Fruit fly (Drosophila melanogaster) whole organism, embryonic: Measurements from ENCODE around the gene CG18302.

Source experiments
- Antp ChIP-seq: fragments of 200-800 bp; sonication (Bioruptor generic); optimal IDR thresholded peaks from 3 replicates; lab custom pipeline; 2016; ENCODE audit warnings: missing biosample characterization, missing genetic modification characterization
- CG11398 ChIP-seq: fragments of 200-800 bp; sonication (Bioruptor generic); optimal IDR thresholded peaks from 2 replicates; lab custom pipeline; 2016; ENCODE audit warnings: missing biosample characterization, missing genetic modification characterization
- CG12155 ChIP-seq: fragments of 200-800 bp; sonication (Bioruptor generic); optimal IDR thresholded peaks from 3 replicates; lab custom pipeline; 2016; ENCODE audit warnings: missing biosample characterization, missing genetic modification characterization
- CG12236 ChIP-seq: fragments of 200-800 bp; sonication (Bioruptor generic); optimal IDR thresholded peaks from 2 replicates; lab custom pipeline; 2016; ENCODE audit warnings: missing biosample characterization, missing genetic modification characterization
- CG12391 ChIP-seq: fragments of 200-800 bp; sonication (Bioruptor generic); optimal IDR thresholded peaks from 3 replicates; lab custom pipeline; 2018; ENCODE audit warnings: missing biosample characterization, mild to moderate bottlenecking, missing genetic modification characterization, moderate library complexity
- CG15073 ChIP-seq: fragments of 200-800 bp; sonication (Bioruptor generic); optimal IDR thresholded peaks from 2 replicates; lab custom pipeline; 2016; ENCODE audit warnings: missing biosample characterization, missing genetic modification characterization
- CG15514 ChIP-seq: fragments of 200-800 bp; sonication (Bioruptor generic); optimal IDR thresholded peaks from 3 replicates; lab custom pipeline; 2017; ENCODE audit warnings: missing biosample characterization, missing genetic modification characterization, mild to moderate bottlenecking, moderate library complexity, missing genetic modification reagents
- CG1647 ChIP-seq: fragments of 200-800 bp; sonication (Bioruptor generic); optimal IDR thresholded peaks from 3 replicates; lab custom pipeline; 2016; ENCODE audit warnings: missing biosample characterization, missing genetic modification characterization
- CG18619 ChIP-seq: fragments of 200-800 bp; sonication (Bioruptor generic); optimal IDR thresholded peaks from 3 replicates; lab custom pipeline; 2017; ENCODE audit warnings: missing biosample characterization, mild to moderate bottlenecking, missing genetic modification characterization
- CG2120 ChIP-seq: fragments of 200-800 bp; sonication (Bioruptor generic); optimal IDR thresholded peaks from 3 replicates; lab custom pipeline; 2016; ENCODE audit warnings: missing biosample characterization, missing genetic modification characterization
- CG2712 ChIP-seq: fragments of 200-800 bp; optimal IDR thresholded peaks from 3 replicates; lab custom pipeline; 2019; ENCODE audit warnings: missing biosample characterization, mild to moderate bottlenecking, missing genetic modification characterization, moderate library complexity
- CG33557 ChIP-seq: fragments of 200-800 bp; sonication (Bioruptor generic); optimal IDR thresholded peaks from 2 replicates; lab custom pipeline; 2019; ENCODE audit warnings: missing biosample characterization, mild to moderate bottlenecking, missing genetic modification characterization, moderate library complexity
- CG34422 ChIP-seq: fragments of 200-800 bp; sonication (Bioruptor generic); IDR thresholded peaks from 3 replicates; pipeline ENCODE4 v1.3.6; 2022; ENCODE audit warnings: missing biosample characterization, missing genetic modification characterization
- CG3995 ChIP-seq: fragments of 200-800 bp; sonication (Bioruptor generic); optimal IDR thresholded peaks from 3 replicates; lab custom pipeline; 2016; ENCODE audit warnings: missing biosample characterization, missing genetic modification characterization
- CG4360 ChIP-seq: fragments of 200-800 bp; sonication (Bioruptor generic); IDR thresholded peaks from 2 replicates; pipeline ENCODE4 v1.3.6; 2022; ENCODE audit warnings: missing biosample characterization, missing genetic modification characterization
- CG8281 ChIP-seq: fragments of 200-800 bp; sonication (Bioruptor generic); optimal IDR thresholded peaks from 2 replicates; lab custom pipeline; 2018; ENCODE audit warnings: missing biosample characterization, mild to moderate bottlenecking, missing genetic modification characterization, moderate library complexity
- CG8944 ChIP-seq: fragments of 200-800 bp; sonication (Bioruptor generic); optimal IDR thresholded peaks from 3 replicates; lab custom pipeline; 2016; ENCODE audit warnings: missing biosample characterization, missing genetic modification characterization
- HLH4C ChIP-seq: fragments of 200-800 bp; sonication (Bioruptor generic); IDR thresholded peaks from 3 replicates; pipeline ENCODE4 v1.3.6; 2022; ENCODE audit warnings: missing biosample characterization, missing genetic modification characterization; ENCODE audit not compliant: partially characterized antibody
- HLH54F ChIP-seq: fragments of 200-800 bp; sonication (Bioruptor generic); optimal IDR thresholded peaks from 3 replicates; lab custom pipeline; 2016; ENCODE audit warnings: missing biosample characterization, missing genetic modification characterization
- Med ChIP-seq: fragments of 200-800 bp; sonication (Bioruptor generic); peaks from one replicate; lab custom pipeline; 2016; ENCODE audit warnings: missing biosample characterization, missing genetic modification characterization, mild to moderate bottlenecking, inconsistent platforms, moderate library complexity
- Pdp1 ChIP-seq, 2 experiments: fragments of 200-800 bp; sonication (Bioruptor generic); optimal IDR thresholded peaks; 3 replicates each; lab custom pipeline; 2016; ENCODE audit warnings: missing biosample characterization in 2 of 2, missing genetic modification characterization in 2 of 2, mild to moderate bottlenecking in 1 of 2, moderate library complexity in 1 of 2
- Rfx ChIP-seq: fragments of 200-800 bp; sonication (Bioruptor generic); IDR thresholded peaks from 2 replicates; pipeline ENCODE4 v1.3.6; 2022; ENCODE audit warnings: missing biosample characterization, missing genetic modification characterization
- ac ChIP-seq: fragments of 200-800 bp; sonication (Bioruptor generic); optimal IDR thresholded peaks from 3 replicates; lab custom pipeline; 2017; ENCODE audit warnings: missing biosample characterization, mild to moderate bottlenecking, missing genetic modification characterization
- dmrt11E ChIP-seq: fragments of 200-800 bp; sonication (Bioruptor generic); optimal IDR thresholded peaks from 3 replicates; lab custom pipeline; 2018; ENCODE audit warnings: missing biosample characterization, mild to moderate bottlenecking, missing genetic modification characterization, moderate library complexity
- ewg ChIP-seq: fragments of 200-800 bp; sonication (Bioruptor generic); optimal IDR thresholded peaks from 3 replicates; lab custom pipeline; 2017; ENCODE audit warnings: mild to moderate bottlenecking, missing biosample characterization, missing genetic modification reagents, missing genetic modification characterization
- exex ChIP-seq: fragments of 200-800 bp; sonication (Bioruptor generic); optimal IDR thresholded peaks from 4 replicates; lab custom pipeline; 2018; ENCODE audit warnings: missing biosample characterization, mild to moderate bottlenecking, missing genetic modification characterization, moderate library complexity
- gfzf ChIP-seq: fragments of 200-800 bp; sonication (Bioruptor generic); optimal IDR thresholded peaks from 2 replicates; lab custom pipeline; 2016; ENCODE audit warnings: missing biosample characterization, mild to moderate bottlenecking, missing genetic modification characterization, moderate library complexity
- grn ChIP-seq: fragments of 200-800 bp; sonication (Bioruptor generic); optimal IDR thresholded peaks from 3 replicates; lab custom pipeline; 2017; ENCODE audit warnings: missing biosample characterization, missing genetic modification characterization
- jumu ChIP-seq: fragments of 200-800 bp; sonication (Bioruptor generic); optimal IDR thresholded peaks from 3 replicates; lab custom pipeline; 2016; ENCODE audit warnings: missing biosample characterization, missing genetic modification characterization
- ken ChIP-seq: fragments of 200-800 bp; sonication (Bioruptor generic); IDR thresholded peaks from 3 replicates; pipeline ENCODE4 v1.3.6; 2022; ENCODE audit warnings: missing biosample characterization, missing genetic modification characterization
- lbe ChIP-seq: fragments of 200-800 bp; sonication (Bioruptor generic); optimal IDR thresholded peaks from 2 replicates; lab custom pipeline; 2016; ENCODE audit warnings: missing biosample characterization, mild to moderate bottlenecking, missing genetic modification characterization
- nom ChIP-seq: fragments of 200-800 bp; sonication (Bioruptor generic); optimal IDR thresholded peaks from 2 replicates; lab custom pipeline; 2017; ENCODE audit warnings: missing biosample characterization, missing genetic modification characterization, mild to moderate bottlenecking, moderate library complexity, missing genetic modification reagents
- pfk ChIP-seq: fragments of 200-800 bp; sonication (Bioruptor generic); optimal IDR thresholded peaks from 2 replicates; lab custom pipeline; 2018; ENCODE audit warnings: missing biosample characterization, mild to moderate bottlenecking, missing genetic modification characterization, moderate library complexity
- pnt ChIP-seq: fragments of 200-800 bp; sonication (Bioruptor generic); optimal IDR thresholded peaks from 3 replicates; lab custom pipeline; 2016; ENCODE audit warnings: missing biosample characterization, missing genetic modification characterization
- row ChIP-seq: fragments of 200-800 bp; sonication (Bioruptor generic); IDR thresholded peaks from 3 replicates; pipeline ENCODE4 v1.3.6; 2022; ENCODE audit warnings: missing biosample characterization, missing genetic modification characterization
- sob ChIP-seq: fragments of 200-800 bp; sonication (Bioruptor generic); IDR thresholded peaks from 2 replicates; pipeline ENCODE4 v1.3.6; 2022; ENCODE audit warnings: missing biosample characterization, missing genetic modification characterization
- sqz ChIP-seq: fragments of 200-800 bp; sonication (Bioruptor generic); optimal IDR thresholded peaks from 3 replicates; lab custom pipeline; 2018; ENCODE audit warnings: missing biosample characterization, mild to moderate bottlenecking, missing genetic modification characterization
- zfh1 ChIP-seq: fragments of 200-800 bp; sonication (Bioruptor generic); IDR thresholded peaks from 3 replicates; pipeline ENCODE4 v1.3.6; 2022; ENCODE audit warnings: missing biosample characterization, missing genetic modification characterization

The CG18302 gene

dm6 chr2L:10506557-10507252 is 27.4 kb upstream of the CG18302 start, which contains the start of the genes Myo31DF and CG6094 (continued):
- TF ChIP-seq CG4360 (GFP tag; lab: Robert Waterston, UW): peak; percentile 10; the same call in 1 of the 2 replicates
- TF ChIP-seq gfzf (GFP tag; lab: Kevin White, UChicago): peak; percentile 97
- peak; percentile 88 for TF ChIP-seq CG15514
- no peak for TF ChIP-seq CG12236 (GFP tag; lab: Kevin White, UChicago)
- TF ChIP-seq sqz: peak; percentile 42
- TF ChIP-seq ac (GFP tag; lab: Kevin White, UChicago): no peak
- peak; percentile 35 for TF ChIP-seq CG12391 (tag; lab: Kevin White, UChicago)
- peak; percentile 63 for TF ChIP-seq HLH54F (GFP tag; lab: Kevin White, UChicago)
- peak; percentile 47 for TF ChIP-seq CG2120 (GFP tag; lab: Kevin White, UChicago)
- peak; percentile 24 for TF ChIP-seq CG11398
- no peak for TF ChIP-seq CG3995 (GFP tag; lab: Kevin White, UChicago)
- no peak for TF ChIP-seq CG15073 (GFP tag; lab: Kevin White, UChicago)
- peak; percentile 9 for TF ChIP-seq CG8944
- TF ChIP-seq lbe (GFP tag; lab: Kevin White, UChicago): no peak
- TF ChIP-seq jumu (GFP tag; lab: Kevin White, UChicago): peak; percentile 58
- TF ChIP-seq CG34422 (GFP tag; lab: Robert Waterston, UW): peak; percentile 81; the same call in 1 of the 3 replicates
- peak; percentile 41 for TF ChIP-seq CG2712 (tag; lab: Kevin White, UChicago)
- 0 out of 3 replicates have a peak, but pooled peaks have one; percentile 24 for TF ChIP-seq zfh1 (GFP tag; lab: Robert Waterston, UW)
- TF ChIP-seq CG33557: no peak
- TF ChIP-seq Rfx (GFP tag; lab: Robert Waterston, UW): peak; percentile 65
- TF ChIP-seq dmrt11E (tag; lab: Kevin White, UChicago): no peak
- TF ChIP-seq ken (GFP tag; lab: Robert Waterston, UW): peak; percentile 7; the same call in 1 of the 3 replicates
- peak; percentile 41 for TF ChIP-seq ewg (GFP tag; lab: Kevin White, UChicago)
- TF ChIP-seq CG12155 (GFP tag; lab: Kevin White, UChicago): peak; percentile 50

DNA sequence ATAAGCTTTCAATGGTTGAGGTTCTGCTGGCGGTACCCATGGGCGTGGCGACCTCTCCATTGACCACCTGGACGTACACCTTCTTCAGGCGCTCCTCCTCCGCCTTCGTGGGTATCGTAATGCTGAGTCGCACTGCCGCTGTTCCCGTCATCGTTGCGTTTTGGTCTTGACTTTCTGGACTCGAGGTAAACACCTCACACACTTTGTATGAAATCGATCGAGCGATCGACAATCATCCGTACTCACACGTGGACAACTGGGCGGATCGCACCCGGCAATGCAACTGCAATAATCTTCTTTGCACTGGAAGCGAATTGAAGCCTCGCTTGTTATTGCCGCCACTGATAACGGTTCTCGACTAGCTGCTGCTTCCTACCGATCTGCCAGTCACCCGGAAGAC is 24.0 kb upstream of the CG18302 start, which contains the start of gene CG7384:
TSS of gene CG7384 (minus strand) at position 366 of the 400 bp plus-strand sequence.
- no peak for TF ChIP-seq CG8281 (tag; lab: Kevin White, UChicago)
- TF ChIP-seq CG1647 (GFP tag; lab: Kevin White, UChicago): no peak
- TF ChIP-seq Med: peak; percentile 48
- TF ChIP-seq sob (GFP tag; lab: Robert Waterston, UW): 0 out of 2 replicates have a peak, but pooled peaks have one; percentile 12
- TF ChIP-seq CG12236 (GFP tag; lab: Kevin White, UChicago): no peak

DNA sequence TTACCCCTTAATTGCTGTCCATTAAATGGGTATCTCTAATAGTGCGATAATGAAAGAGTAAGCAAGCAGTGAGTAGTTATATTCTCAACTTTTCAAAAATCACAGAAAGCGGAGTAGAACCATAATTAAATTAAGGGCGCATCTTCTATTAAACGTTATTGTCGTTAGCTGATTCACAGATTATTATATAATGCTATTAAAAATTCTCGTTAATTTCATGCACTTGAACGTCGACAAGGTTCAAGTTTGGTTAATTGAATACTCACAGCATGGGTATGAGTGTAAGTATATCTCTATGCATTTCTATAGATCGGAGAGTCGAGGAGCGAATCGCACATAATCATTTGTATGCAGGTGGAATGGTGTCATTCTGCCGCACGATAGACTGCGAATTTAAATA is 23.3 kb upstream of the CG18302 start:
- no peak for TF ChIP-seq Antp (GFP tag; lab: Kevin White, UChicago)
- peak in 1 of 2 experiments; percentile 74 for TF ChIP-seq Pdp1 (GFP tag; optimal IDR thresholded peaks at IDR 0.05; lab: Kevin White, UChicago)

DNA sequence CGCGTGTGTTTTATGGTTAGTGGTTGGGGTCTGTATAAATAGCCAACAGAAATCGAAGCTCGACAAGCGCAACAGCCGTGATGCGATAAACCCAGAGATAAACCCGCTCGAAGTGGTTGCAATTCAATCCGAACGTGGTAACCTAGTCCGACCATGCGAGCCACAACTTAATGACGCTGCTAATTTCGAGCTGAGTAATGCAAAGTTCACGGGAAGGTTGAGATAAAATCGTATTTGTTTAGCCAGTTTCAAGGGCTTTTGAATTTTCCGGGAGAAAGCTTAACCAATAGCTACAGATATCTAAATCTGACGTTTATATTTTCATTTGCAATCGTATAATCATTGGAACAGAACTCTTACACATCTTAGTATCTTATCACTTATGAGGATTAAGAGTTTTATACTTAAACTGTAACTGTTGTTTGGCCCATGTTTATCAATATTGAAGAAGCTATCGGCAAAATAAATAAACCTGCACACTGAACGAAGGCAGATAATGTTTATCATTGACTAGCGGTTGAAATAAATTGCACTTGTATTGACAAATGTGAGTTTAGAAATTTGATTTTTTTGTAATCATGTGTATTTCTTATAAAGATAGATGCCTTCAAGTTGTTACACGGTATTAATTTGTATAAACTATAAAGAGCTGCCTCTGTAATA is 20.2 kb upstream of the CG18302 start:
- no peak for TF ChIP-seq HLH4C (GFP tag; lab: Robert Waterston, UW)
- no peak for TF ChIP-seq pfk (GFP tag; lab: Kevin White, UChicago)
- TF ChIP-seq CG18619: no peak
- no peak for TF ChIP-seq pnt (GFP tag; lab: Kevin White, UChicago)
- peak; percentile 40 for TF ChIP-seq CG8281 (tag; lab: Kevin White, UChicago)
- no peak for TF ChIP-seq row (GFP tag; lab: Robert Waterston, UW)
- peak; percentile 38 for TF ChIP-seq grn
- peak; percentile 17 for TF ChIP-seq nom (GFP tag; lab: Kevin White, UChicago)
- peak; percentile 54 for TF ChIP-seq exex (tag; lab: Kevin White, UChicago)
